Worm (Caenorhabditis elegans): ENCODE data around the gene cyp-33C3.

- no peak for TF ChIP-seq tab-1 (GFP tag; IDR thresholded peaks at IDR 0.05)
- no peak for TF ChIP-seq cog-1 (tag; optimal IDR thresholded peaks at IDR 0.05)
Observed at ce11 chrV:2206801-2207200, 35.8 kb upstream of the cyp-33C3 start, which contains the start of gene svh-11.

Measured in whole organism, midembryonic.